Worm (Caenorhabditis elegans): ENCODE results near the gene pacl-1.

The pacl-1 gene

ce11 chrV:16271121-16271520 is 4.1 kb downstream of the pacl-1 start, which contains the start of gene T13F3.6:
TSS of gene T13F3.6 (minus strand) at chrV:16271221.
- TF ChIP-seq unc-62 (GFP tag; optimal IDR thresholded peaks at IDR 0.05): no peak

- no peak for TF ChIP-seq unc-62 (GFP tag; optimal IDR thresholded peaks at IDR 0.05)
Measured at ce11 chrV:16269556-16269955, 5.7 kb downstream of the pacl-1 start, which contains the start of the genes fbxa-2 and T13F3.8. TSS of gene fbxa-2 (minus strand) at chrV:16269656. TSS of gene T13F3.8 (plus strand) at chrV:16269800.

ce11 chrV:16266514-16266913 is 8.7 kb downstream of the pacl-1 start, which contains the start of gene T13F3.4:
TSS of gene T13F3.4 (minus strand) at chrV:16266614.
- TF ChIP-seq unc-62 (GFP tag; optimal IDR thresholded peaks at IDR 0.05): no peak

ce11 chrV:16259684-16260083 is 15.6 kb downstream of the pacl-1 start, which contains the start of gene nhr-127:
TSS of gene nhr-127 (plus strand) at chrV:16259984.
- TF ChIP-seq unc-62 (GFP tag; optimal IDR thresholded peaks at IDR 0.05): no peak

- TF ChIP-seq unc-62 (GFP tag; optimal IDR thresholded peaks at IDR 0.05): no peak
Measured at ce11 chrV:16258142-16258541, 17.1 kb downstream of the pacl-1 start, which contains the start of gene nhr-218. TSS of gene nhr-218 (plus strand) at chrV:16258442.

ce11 chrV:16256395-16256794 is 18.9 kb downstream of the pacl-1 start, which contains the start of gene bgnt-1.3:
TSS of gene bgnt-1.3 (minus strand) at chrV:16256495.
- no peak for TF ChIP-seq unc-62 (GFP tag; optimal IDR thresholded peaks at IDR 0.05)

- TF ChIP-seq unc-62 (GFP tag; optimal IDR thresholded peaks at IDR 0.05): no peak
Measured at ce11 chrV:16253687-16254086, 21.6 kb downstream of the pacl-1 start, which contains the start of gene gcy-20. TSS of gene gcy-20 (minus strand) at chrV:16253787.

ce11 chrV:16249105-16249504 is 26.1 kb downstream of the pacl-1 start:
- TF ChIP-seq unc-62 (GFP tag; optimal IDR thresholded peaks at IDR 0.05): no peak

- no peak for TF ChIP-seq unc-62 (GFP tag; optimal IDR thresholded peaks at IDR 0.05)
Measured at ce11 chrV:16246579-16246978, 28.7 kb downstream of the pacl-1 start, which contains the start of gene srh-95. TSS of gene srh-95 (plus strand) at chrV:16246879.

ce11 chrV:16244078-16244477 is 31.2 kb downstream of the pacl-1 start, which contains the start of gene srh-104:
TSS of gene srh-104 (minus strand) at chrV:16244178.
- TF ChIP-seq unc-62 (GFP tag; optimal IDR thresholded peaks at IDR 0.05): no peak

- TF ChIP-seq unc-62 (GFP tag; optimal IDR thresholded peaks at IDR 0.05): no peak
Measured at ce11 chrV:16237223-16237622, 38.0 kb downstream of the pacl-1 start, which contains the start of gene F21H7.5. TSS of gene F21H7.5 (plus strand) at chrV:16237523.

ce11 chrV:16235647-16236046 is 39.6 kb downstream of the pacl-1 start, which contains the start of gene srh-98:
TSS of gene srh-98 (minus strand) at chrV:16235747.
- no peak for TF ChIP-seq unc-62 (GFP tag; optimal IDR thresholded peaks at IDR 0.05)

ce11 chrV:16235135-16235534 is 40.1 kb downstream of the pacl-1 start, which contains the start of gene F21H7.3:
TSS of gene F21H7.3 (minus strand) at chrV:16235235.
- TF ChIP-seq unc-62 (GFP tag; optimal IDR thresholded peaks at IDR 0.05): no peak

ce11 chrV:16233624-16234023 is 41.6 kb downstream of the pacl-1 start, which contains the start of gene clec-233:
TSS of gene clec-233 (plus strand) at chrV:16233924.
- no peak for TF ChIP-seq unc-62 (GFP tag; optimal IDR thresholded peaks at IDR 0.05)

ce11 chrV:16232180-16232579 is 43.1 kb downstream of the pacl-1 start, which contains the start of gene gst-22:
TSS of gene gst-22 (minus strand) at chrV:16232282.
- TF ChIP-seq unc-62 (GFP tag; optimal IDR thresholded peaks at IDR 0.05): no peak

ce11 chrV:16229896-16230295 is 45.4 kb downstream of the pacl-1 start, which contains the start of the genes F21H7.2 and F21H7.12:
TSS of gene F21H7.2 (minus strand) at chrV:16229996.
TSS of gene F21H7.12 (plus strand) at chrV:16230165.
- no peak for TF ChIP-seq unc-62 (GFP tag; optimal IDR thresholded peaks at IDR 0.05)

- TF ChIP-seq unc-62 (GFP tag; optimal IDR thresholded peaks at IDR 0.05): no peak
Measured at ce11 chrV:16229439-16229838, 45.8 kb downstream of the pacl-1 start.

All from whole organism, dauer.